Worm (Caenorhabditis elegans) whole organism, L1 larva: ENCODE measurements around the gene npr-9.

ENCODE experiments used
- alr-1 ChIP-seq: fragments of 200-800 bp; sonication (Bioruptor generic); optimal IDR thresholded peaks from 2 replicates; lab custom pipeline; 2018; ENCODE audit warnings: borderline replicate concordance, mild to moderate bottlenecking, missing genetic modification characterization, missing compliant biosample characterization
- grh-1 ChIP-seq: fragments of 200-800 bp; sonication (Bioruptor generic); IDR thresholded peaks from 2 replicates; pipeline ENCODE4 v1.3.6; 2022; ENCODE audit warnings: missing genetic modification reagents, missing genetic modification characterization, missing compliant biosample characterization
- mep-1 ChIP-seq: fragments of 150-350 bp; optimal IDR thresholded peaks from 2 replicates; lab custom pipeline; 2014; ENCODE audit warnings: missing biosample characterization, missing genetic modification characterization
- nhr-76 ChIP-seq: sonication (generic microtip); optimal IDR thresholded peaks from 2 replicates; lab custom pipeline; 2017; ENCODE audit warnings: missing biosample characterization, missing genetic modification characterization
- nhr-77 ChIP-seq: fragments of 150-350 bp; optimal IDR thresholded peaks from 2 replicates; lab custom pipeline; 2014; ENCODE audit warnings: missing biosample characterization, missing genetic modification characterization
- vab-15 ChIP-seq: sonication (generic microtip); optimal IDR thresholded peaks from 2 replicates; lab custom pipeline; 2017; ENCODE audit warnings: missing genotype, mild to moderate bottlenecking, missing genetic modification characterization, missing compliant biosample characterization
- zip-4 ChIP-seq: fragments of 200-800 bp; sonication (Bioruptor generic); optimal IDR thresholded peaks from 2 replicates; lab custom pipeline; 2018; ENCODE audit warnings: mild to moderate bottlenecking, missing genetic modification characterization, moderate library complexity, missing compliant biosample characterization

DNA sequence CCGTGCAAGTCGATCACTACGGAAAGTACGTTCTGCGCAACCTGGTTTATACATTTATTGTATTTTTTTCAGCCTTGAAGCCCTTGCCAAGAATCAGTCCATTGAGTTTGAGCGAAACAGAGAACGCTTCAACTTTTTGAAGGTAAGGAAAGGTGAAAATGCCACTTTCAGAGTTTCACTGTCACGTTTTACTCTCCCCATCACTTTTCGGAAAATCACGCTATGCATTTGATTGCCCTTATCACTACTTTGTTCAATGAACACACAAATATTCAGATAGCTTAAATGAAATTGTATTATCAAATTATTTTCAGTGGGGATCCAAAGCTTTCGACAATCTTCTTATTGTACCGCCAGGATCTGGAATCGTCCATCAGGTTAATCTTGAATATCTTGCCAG lies 11.0 kb downstream of the npr-9 start:
- no peak for TF ChIP-seq grh-1
- no peak for TF ChIP-seq vab-15
- TF ChIP-seq zip-4 = no peak
- no peak for TF ChIP-seq nhr-76 (tag; lab: Kevin White, UChicago)
- TF ChIP-seq alr-1 = no peak
- no peak for TF ChIP-seq nhr-77 (tag; lab: Kevin White, UChicago)
- no peak for TF ChIP-seq mep-1
